Fruit fly (Drosophila melanogaster): Measurements from ENCODE around the gene mtg.

The mtg gene

DNA sequence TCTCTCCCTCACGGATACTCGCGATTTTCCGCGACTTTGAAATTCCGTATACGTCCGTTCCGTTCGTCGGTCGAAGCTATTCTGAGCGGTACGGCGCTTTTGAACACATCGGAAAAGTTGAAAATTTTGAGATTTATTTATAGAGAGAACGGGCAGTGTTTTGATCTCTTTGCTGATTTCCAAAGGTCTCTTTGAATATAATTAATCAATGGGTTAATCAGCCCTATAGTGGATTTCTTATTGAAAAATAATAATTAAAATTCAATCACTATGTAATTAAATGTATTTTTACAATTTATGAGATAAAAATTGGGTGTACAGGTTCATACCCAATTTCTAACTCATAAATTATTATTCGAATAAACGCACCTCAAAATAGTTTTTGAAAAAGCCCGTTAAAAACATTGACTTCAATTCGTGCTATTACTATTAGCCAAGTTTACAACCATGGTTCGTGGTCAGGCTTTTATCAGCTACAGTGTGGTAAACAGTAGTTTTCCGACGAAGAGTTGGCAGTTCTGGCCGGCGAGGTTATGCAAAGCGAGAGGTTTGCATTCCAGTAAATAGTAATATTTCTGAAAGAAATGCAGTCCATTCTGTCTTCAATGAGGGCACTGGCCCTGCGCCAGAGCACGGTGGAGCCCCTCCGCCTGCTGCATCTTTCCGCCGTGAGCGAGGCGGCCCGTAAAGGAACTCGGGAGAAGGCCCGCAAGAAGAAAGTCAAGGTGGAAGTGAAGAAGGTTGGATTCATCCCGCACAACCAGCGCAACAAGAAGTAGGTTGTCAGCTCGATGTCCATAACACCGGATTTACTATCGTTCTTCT is 50.8 kb downstream of the mtg start, which contains the start of the genes CG9626 and mRpL1 (continued):
- TF ChIP-seq Camta (GFP tag; optimal IDR thresholded peaks at IDR 0.05) (peak; percentile 31), chinmo (GFP tag; IDR thresholded peaks at IDR 0.05; ENCODE audit: partially characterized antibody) (0 out of 4 replicates have a peak, but pooled peaks have one; percentile 23), hb (GFP tag; IDR thresholded peaks at IDR 0.05; ENCODE audit: partially characterized antibody) (no peak), CG14441 (GFP tag; IDR thresholded peaks at IDR 0.05) (no peak), phol (tag; optimal IDR thresholded peaks at IDR 0.05) (peak; percentile 47), tll (GFP tag; optimal IDR thresholded peaks at IDR 0.05) (peak in 1 of 2 experiments; percentile 89), NFAT (GFP tag; IDR thresholded peaks at IDR 0.05) (peak; percentile 46; the same call in 1 of the 2 replicates), emc (GFP tag; optimal IDR thresholded peaks at IDR 0.05) (no peak), HLH4C (GFP tag; IDR thresholded peaks at IDR 0.05; ENCODE audit: partially characterized antibody) (peak; percentile 15; the same call in 1 of the 3 replicates), sens (GFP tag) (peak; percentile 68), ftz-f1 (GFP tag; optimal IDR thresholded peaks at IDR 0.05) (peak; percentile 94), ci (GFP tag; IDR thresholded peaks at IDR 0.05) (peak; percentile 28; the same call in 1 of the 3 replicates), trem (tag; optimal IDR thresholded peaks at IDR 0.05) (peak; percentile 100), CG7357 (GFP tag; IDR thresholded peaks at IDR 0.05) (no peak), CG12391 (tag; optimal IDR thresholded peaks at IDR 0.05) (peak; percentile 34), Bgb (GFP tag; IDR thresholded peaks at IDR 0.05; ENCODE audit: partially characterized antibody) (0 out of 2 replicates have a peak, but pooled peaks have one; percentile 23), tin (GFP tag; optimal IDR thresholded peaks at IDR 0.05) (no peak), Myb (GFP tag; optimal IDR thresholded peaks at IDR 0.05) (peak; percentile 99), CG17912 (GFP tag; optimal IDR thresholded peaks at IDR 0.05) (peak; percentile 22), nerfin-2 (GFP tag; IDR thresholded peaks at IDR 0.05; ENCODE audit: partially characterized antibody) (0 out of 2 replicates have a peak, but pooled peaks have one; percentile 12), zen (tag; optimal IDR thresholded peaks at IDR 0.05) (peak; percentile 63), CG13287 (GFP tag; IDR thresholded peaks at IDR 0.05; ENCODE audit: partially characterized antibody) (peak; percentile 60), grau (tag; optimal IDR thresholded peaks at IDR 0.05) (peak; percentile 30), ERR (GFP tag; optimal IDR thresholded peaks at IDR 0.05) (peak; percentile 16), bigmax (GFP tag; optimal IDR thresholded peaks at IDR 0.05) (peak; percentile 93), MESR4 (GFP tag; optimal IDR thresholded peaks at IDR 0.05) (peak; percentile 78), twi (tag; optimal IDR thresholded peaks at IDR 0.05) (no peak), CG9932 (GFP tag; IDR thresholded peaks at IDR 0.05) (peak; percentile 28; the same call in 1 of the 2 replicates), Atf6 (GFP tag; IDR thresholded peaks at IDR 0.05) (no peak), ttk (GFP tag; IDR thresholded peaks at IDR 0.05) (no peak), CG6689 (GFP tag; IDR thresholded peaks at IDR 0.05) (no peak), crol (GFP tag; IDR thresholded peaks at IDR 0.05) (no peak), CG14860 (GFP tag; IDR thresholded peaks at IDR 0.05; ENCODE audit: partially characterized antibody) (no peak), CG17385 (GFP tag; optimal IDR thresholded peaks at IDR 0.05) (no peak), CG9797 (GFP tag; optimal IDR thresholded peaks at IDR 0.05) (peak; percentile 47), Pdp1 (GFP tag; optimal IDR thresholded peaks at IDR 0.05) (peak in 1 of 2 experiments; percentile 100), CrebB (tag; optimal IDR thresholded peaks at IDR 0.05) (peak; percentile 19), CG9609 (GFP tag; optimal IDR thresholded peaks at IDR 0.05) (peak; percentile 10), zfh2 (GFP tag; optimal IDR thresholded peaks at IDR 0.05) (peak; percentile 47), CG13624 (GFP tag; optimal IDR thresholded peaks at IDR 0.05) (peak; percentile 42), Gug (GFP tag; IDR thresholded peaks at IDR 0.05) (no peak), dpn (GFP tag; optimal IDR thresholded peaks at IDR 0.05) (peak in 1 of 2 experiments; percentile 43), insv (GFP tag; optimal IDR thresholded peaks at IDR 0.05) (peak in 1 of 2 experiments; percentile 53), Mad (GFP tag; optimal IDR thresholded peaks at IDR 0.05) (peak; percentile 15), CG8290 (GFP tag; optimal IDR thresholded peaks at IDR 0.05) (peak; percentile 2), CG8290 (tag; optimal IDR thresholded peaks at IDR 0.05) (peak in 1 of 2 experiments; percentile 79), HmgD (GFP tag; optimal IDR thresholded peaks at IDR 0.05) (peak; percentile 43), Dbx (GFP tag; IDR thresholded peaks at IDR 0.05) (no peak)

All from whole organism, embryonic.